Worm (Caenorhabditis elegans): ENCODE results near the gene set-17.

set-17 gene

DNA sequence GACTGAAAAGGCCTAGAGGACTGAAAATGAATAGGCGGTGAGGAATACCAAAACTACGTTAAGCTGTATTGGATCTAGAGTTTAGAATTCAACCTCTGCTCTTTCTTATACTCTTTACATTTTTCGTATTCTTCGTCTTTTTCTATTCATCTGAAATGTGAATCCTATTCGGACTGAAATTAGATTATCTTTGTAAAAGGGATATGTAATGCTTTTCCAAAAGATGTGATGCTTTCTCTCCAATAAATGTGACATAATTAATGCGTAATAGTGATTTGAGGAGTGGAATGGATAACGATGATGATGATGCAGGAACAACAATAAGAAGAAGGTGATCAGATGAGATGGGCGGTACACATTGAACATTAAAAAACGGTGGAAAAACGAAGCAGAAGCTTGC is 8.4 kb upstream of the set-17 start:
- no peak for TF ChIP-seq blmp-1 (tag; optimal IDR thresholded peaks at IDR 0.05; ENCODE audit: insufficient read depth)
- TF ChIP-seq nhr-6 (tag; optimal IDR thresholded peaks at IDR 0.05): no peak
- TF ChIP-seq nhr-21 (tag; optimal IDR thresholded peaks at IDR 0.05): no peak
- TF ChIP-seq unc-39 (tag; optimal IDR thresholded peaks at IDR 0.05): no peak
- no peak for TF ChIP-seq ztf-1 (GFP tag; conservative IDR thresholded peaks at IDR 0.05)
- TF ChIP-seq ama-1 (optimal IDR thresholded peaks at IDR 0.05): no peak
- no peak for TF ChIP-seq sma-9 (GFP tag; optimal IDR thresholded peaks at IDR 0.05)
- TF ChIP-seq sma-9 (tag; optimal IDR thresholded peaks at IDR 0.05): no peak
- no peak for TF ChIP-seq aly-2 (tag; optimal IDR thresholded peaks at IDR 0.05)
- no peak for TF ChIP-seq unc-62 (GFP tag; optimal IDR thresholded peaks at IDR 0.05)
- no peak for TF ChIP-seq alr-1 (tag; optimal IDR thresholded peaks at IDR 0.05)
- no peak for TF ChIP-seq snpc-4 (tag; optimal IDR thresholded peaks at IDR 0.05)
- TF ChIP-seq crh-2 (tag; optimal IDR thresholded peaks at IDR 0.05): no peak
- no peak for TF ChIP-seq lin-11 (tag; optimal IDR thresholded peaks at IDR 0.05)
- TF ChIP-seq ztf-4 (tag; optimal IDR thresholded peaks at IDR 0.05): no peak
- TF ChIP-seq nhr-23 (tag; optimal IDR thresholded peaks at IDR 0.05): no peak
- no peak for TF ChIP-seq egl-27 (tag; optimal IDR thresholded peaks at IDR 0.05)
- no peak for TF ChIP-seq mab-5 (tag; optimal IDR thresholded peaks at IDR 0.05)
- no peak for TF ChIP-seq sma-3 (GFP tag; optimal IDR thresholded peaks at IDR 0.05)

DNA sequence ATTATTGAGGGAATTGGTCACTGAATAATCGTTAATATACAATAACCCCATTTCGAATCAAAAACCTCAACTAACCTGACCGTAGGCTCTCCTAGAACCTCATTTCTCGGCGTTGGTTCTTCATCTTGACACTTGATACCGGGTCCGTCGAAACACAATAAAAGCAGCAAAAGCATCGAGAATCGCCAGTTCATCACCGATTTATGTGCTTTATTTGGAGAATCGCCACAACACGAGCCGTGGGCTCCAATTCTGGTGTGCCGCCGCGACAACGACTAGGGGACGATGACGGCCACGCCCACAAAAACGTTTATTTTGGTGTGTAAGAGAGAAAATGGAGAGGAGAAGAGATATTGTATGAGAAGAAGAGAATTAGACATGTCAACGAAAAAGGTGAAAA is 7.1 kb upstream of the set-17 start, which contains the start of gene cutl-15:
cutl-15 (minus strand) TSS at position 298 of the 400 bp plus-strand sequence.
- TF ChIP-seq mab-5 (tag; optimal IDR thresholded peaks at IDR 0.05) (no peak), egl-27 (tag; optimal IDR thresholded peaks at IDR 0.05) (no peak), unc-55 (GFP tag; optimal IDR thresholded peaks at IDR 0.05) (no peak), ztf-1 (GFP tag; conservative IDR thresholded peaks at IDR 0.05) (no peak), mbf-1 (tag; optimal IDR thresholded peaks at IDR 0.05) (no peak)

DNA sequence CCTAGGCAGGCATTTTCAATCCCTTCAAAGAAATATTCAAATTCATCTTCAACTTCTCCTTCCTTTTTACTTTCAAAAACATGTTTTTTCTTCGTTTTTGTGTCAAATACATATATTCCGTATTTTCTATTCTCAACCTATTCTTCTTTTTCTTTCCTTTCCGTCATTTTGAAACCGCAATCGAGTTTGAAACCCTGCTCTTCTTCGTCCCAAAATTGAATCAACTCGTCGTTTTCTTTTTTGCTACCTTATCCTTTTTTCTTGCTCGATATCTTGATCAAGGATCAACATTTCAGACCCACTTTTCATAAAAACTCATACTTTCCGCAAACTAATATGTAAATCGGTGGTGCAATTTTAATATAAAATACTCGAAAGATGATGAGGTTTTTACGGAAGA is 4.9 kb upstream of the set-17 start:
- TF ChIP-seq nhr-21 (tag; optimal IDR thresholded peaks at IDR 0.05) (no peak), mdl-1 (tag; optimal IDR thresholded peaks at IDR 0.05) (no peak), ama-1 (optimal IDR thresholded peaks at IDR 0.05) (no peak), elt-3 (tag; optimal IDR thresholded peaks at IDR 0.05) (no peak), lin-13 (GFP tag; optimal IDR thresholded peaks at IDR 0.05) (no peak), lsy-2 (tag; optimal IDR thresholded peaks at IDR 0.05) (no peak), lin-11 (tag; optimal IDR thresholded peaks at IDR 0.05) (no peak), blmp-1 (tag; optimal IDR thresholded peaks at IDR 0.05; ENCODE audit: insufficient read depth) (no peak), nhr-6 (tag; optimal IDR thresholded peaks at IDR 0.05) (no peak), sem-4 (tag; optimal IDR thresholded peaks at IDR 0.05) (no peak), nhr-237 (tag; optimal IDR thresholded peaks at IDR 0.05) (no peak), nhr-77 (tag; optimal IDR thresholded peaks at IDR 0.05) (no peak), F13H6.1 (tag; optimal IDR thresholded peaks at IDR 0.05) (no peak), C34F6.9 (tag; optimal IDR thresholded peaks at IDR 0.05) (no peak), nhr-11 (tag; optimal IDR thresholded peaks at IDR 0.05) (no peak)

DNA sequence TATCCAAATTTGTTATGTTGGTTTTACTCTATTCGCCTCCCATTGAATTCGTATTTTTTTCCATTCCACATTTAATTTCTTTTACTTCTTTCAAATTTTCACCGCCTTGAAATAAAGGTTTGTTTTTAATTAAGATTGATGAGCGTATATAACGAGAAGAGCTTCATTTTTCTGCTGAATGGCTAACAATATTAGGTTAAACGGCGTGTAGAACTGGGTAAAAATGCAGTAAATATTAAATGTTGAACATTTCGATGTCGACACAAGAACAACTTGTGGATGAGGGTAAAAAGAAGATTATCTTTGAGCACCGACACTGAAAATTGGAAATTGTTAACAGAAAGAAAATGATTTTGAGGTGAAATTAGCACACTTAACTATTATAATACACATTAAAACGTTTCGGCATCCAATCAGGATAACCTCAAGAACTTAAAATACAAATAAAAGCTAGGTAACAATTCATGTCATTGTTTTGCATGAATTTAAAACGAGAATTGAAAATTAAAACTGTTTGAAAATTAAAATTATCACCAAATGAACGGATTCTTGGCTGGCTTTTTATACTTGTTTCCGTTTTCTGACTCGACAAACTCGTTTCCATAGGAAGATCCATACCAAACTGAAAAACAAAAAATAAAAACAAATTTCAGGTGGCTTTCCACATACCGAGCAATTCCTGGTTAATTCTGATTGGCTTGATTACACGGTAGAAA is 1.2 kb downstream of the set-17 start:
- TF ChIP-seq elt-3 (tag; optimal IDR thresholded peaks at IDR 0.05) (no peak), mbf-1 (tag; optimal IDR thresholded peaks at IDR 0.05) (no peak), nhr-21 (tag; optimal IDR thresholded peaks at IDR 0.05) (no peak), nhr-77 (tag; optimal IDR thresholded peaks at IDR 0.05) (no peak), lin-11 (tag; optimal IDR thresholded peaks at IDR 0.05) (no peak), lin-13 (GFP tag; optimal IDR thresholded peaks at IDR 0.05) (no peak), ztf-1 (GFP tag; conservative IDR thresholded peaks at IDR 0.05) (no peak), elt-1 (tag; optimal IDR thresholded peaks at IDR 0.05) (no peak), mdl-1 (tag; optimal IDR thresholded peaks at IDR 0.05) (no peak), snpc-4 (tag; optimal IDR thresholded peaks at IDR 0.05) (no peak), ceh-16 (tag; optimal IDR thresholded peaks at IDR 0.05) (no peak), nhr-12 (tag; optimal IDR thresholded peaks at IDR 0.05) (no peak), peb-1 (tag; optimal IDR thresholded peaks at IDR 0.05) (no peak), blmp-1 (tag; optimal IDR thresholded peaks at IDR 0.05; ENCODE audit: insufficient read depth) (no peak), ama-1 (optimal IDR thresholded peaks at IDR 0.05) (no peak), nhr-6 (tag; optimal IDR thresholded peaks at IDR 0.05) (no peak), nhr-11 (tag; optimal IDR thresholded peaks at IDR 0.05) (no peak), ceh-82 (tag; optimal IDR thresholded peaks at IDR 0.05) (no peak)

Data from whole organism, L2 larva.